Fruit fly (Drosophila melanogaster): ENCODE data around the gene CG5880.

DNA sequence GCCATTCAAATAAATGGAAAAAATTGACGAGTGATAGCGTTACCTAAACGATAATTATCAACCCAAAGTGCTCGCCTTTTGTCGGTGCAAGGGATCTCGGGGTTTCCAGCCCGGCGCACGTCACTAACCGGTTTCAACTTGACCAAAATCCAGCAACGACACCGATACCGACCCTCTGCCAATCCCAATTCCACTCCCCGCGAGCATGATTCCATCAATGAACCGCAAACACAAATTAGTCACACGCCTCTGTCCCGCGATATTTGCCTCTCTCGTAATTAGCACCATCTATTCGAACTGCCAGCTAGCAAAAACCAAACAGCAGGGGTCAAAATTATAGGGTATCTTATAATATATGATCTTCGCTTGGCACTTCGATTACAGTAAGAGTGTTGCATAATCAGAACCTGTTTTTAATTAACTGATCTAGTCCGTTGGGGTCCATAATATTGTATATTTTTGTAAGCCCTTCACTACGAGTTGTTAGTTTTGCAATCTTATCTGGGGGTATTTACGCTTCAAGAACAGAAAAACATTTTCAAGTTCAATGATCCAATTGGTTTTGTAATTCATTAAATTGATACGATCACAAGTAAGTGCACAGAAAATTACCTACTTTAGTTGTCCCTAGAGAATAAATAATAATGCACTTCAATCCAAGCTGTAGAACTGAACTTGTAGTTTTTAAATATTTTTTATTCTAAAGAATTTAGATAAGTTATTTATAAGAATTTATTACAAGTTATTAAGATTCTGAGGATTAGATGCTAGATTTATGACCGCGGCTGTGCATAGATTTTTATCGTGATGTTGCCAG lies 36.7 kb downstream of the CG5880 start:
- TF ChIP-seq pad (GFP tag; optimal IDR thresholded peaks at IDR 0.05) (no peak), CG7045 (GFP tag; optimal IDR thresholded peaks at IDR 0.05) (peak; percentile 64), tj (GFP tag; optimal IDR thresholded peaks at IDR 0.05) (no peak), CG14711 (tag; optimal IDR thresholded peaks at IDR 0.05) (peak; percentile 34), CG5204 (GFP tag; optimal IDR thresholded peaks at IDR 0.05) (peak; percentile 41), Mnt (GFP tag; optimal IDR thresholded peaks at IDR 0.05) (no peak), cic (GFP tag; optimal IDR thresholded peaks at IDR 0.05) (peak; percentile 59), CG7101 (tag; optimal IDR thresholded peaks at IDR 0.05) (peak; percentile 61), CG11617 (GFP tag; optimal IDR thresholded peaks at IDR 0.05) (peak; percentile 71), Clk (GFP tag; optimal IDR thresholded peaks at IDR 0.05) (no peak)

All from whole organism, adult.